Worm (Caenorhabditis elegans) whole organism, late embryonic: ENCODE measurements around the gene nhr-267.

Source experiments
- K02D7.2 ChIP-seq: sonication (generic microtip); optimal IDR thresholded peaks from 2 replicates; lab custom pipeline; 2017; ENCODE audit warnings: mild to moderate bottlenecking, missing genetic modification characterization, missing compliant biosample characterization
- Y22D7AL.16 ChIP-seq: sonication (generic microtip); optimal IDR thresholded peaks from 2 replicates; lab custom pipeline; 2016; ENCODE audit warnings: missing genetic modification characterization, missing compliant biosample characterization
- ceh-30 ChIP-seq: fragments of 150-350 bp; optimal IDR thresholded peaks from 2 replicates; lab custom pipeline; 2014; ENCODE audit warnings: missing biosample characterization, missing genetic modification characterization
- ceh-6 ChIP-seq: fragments of 200-800 bp; sonication (Bioruptor generic); optimal IDR thresholded peaks from 2 replicates; lab custom pipeline; 2018; ENCODE audit warnings: mild to moderate bottlenecking, missing genetic modification characterization, missing compliant biosample characterization
- dve-1 ChIP-seq: sonication (generic microtip); optimal IDR thresholded peaks from 2 replicates; lab custom pipeline; 2017; ENCODE audit warnings: antibody characterized with exemption, mild to moderate bottlenecking, missing genetic modification characterization, missing compliant biosample characterization
- eyg-1 ChIP-seq: sonication (generic microtip); optimal IDR thresholded peaks from 2 replicates; lab custom pipeline; 2016; ENCODE audit warnings: missing genotype, missing genetic modification characterization, missing compliant biosample characterization
- fkh-10 ChIP-seq: fragments of 150-350 bp; optimal IDR thresholded peaks from 2 replicates; lab custom pipeline; 2014; ENCODE audit warnings: missing biosample characterization, missing genetic modification reagents, missing genetic modification characterization
- nfya-1 ChIP-seq: sonication (generic microtip); optimal IDR thresholded peaks from 2 replicates; lab custom pipeline; 2017; ENCODE audit warnings: missing genetic modification characterization, mild to moderate bottlenecking, missing compliant biosample characterization, antibody characterized with exemption, moderate library complexity
- nhr-11 ChIP-seq: fragments of 150-350 bp; optimal IDR thresholded peaks from 2 replicates; lab custom pipeline; 2014; ENCODE audit warnings: missing biosample characterization, missing genetic modification characterization
- pag-3 ChIP-seq: sonication (generic microtip); optimal IDR thresholded peaks from 2 replicates; lab custom pipeline; 2016; ENCODE audit warnings: missing compliant biosample characterization, missing genetic modification characterization, borderline replicate concordance
- pros-1 ChIP-seq: fragments of 150-350 bp; optimal IDR thresholded peaks from 2 replicates; lab custom pipeline; 2014; ENCODE audit warnings: missing biosample characterization, missing genetic modification reagents, missing genetic modification characterization
- rnt-1 ChIP-seq: sonication (generic microtip); optimal IDR thresholded peaks from 2 replicates; lab custom pipeline; 2016; ENCODE audit warnings: missing genetic modification characterization, missing compliant biosample characterization
- tbx-2 ChIP-seq: sonication (generic microtip); optimal IDR thresholded peaks from 2 replicates; lab custom pipeline; 2016; ENCODE audit warnings: missing genetic modification characterization, missing compliant biosample characterization

DNA sequence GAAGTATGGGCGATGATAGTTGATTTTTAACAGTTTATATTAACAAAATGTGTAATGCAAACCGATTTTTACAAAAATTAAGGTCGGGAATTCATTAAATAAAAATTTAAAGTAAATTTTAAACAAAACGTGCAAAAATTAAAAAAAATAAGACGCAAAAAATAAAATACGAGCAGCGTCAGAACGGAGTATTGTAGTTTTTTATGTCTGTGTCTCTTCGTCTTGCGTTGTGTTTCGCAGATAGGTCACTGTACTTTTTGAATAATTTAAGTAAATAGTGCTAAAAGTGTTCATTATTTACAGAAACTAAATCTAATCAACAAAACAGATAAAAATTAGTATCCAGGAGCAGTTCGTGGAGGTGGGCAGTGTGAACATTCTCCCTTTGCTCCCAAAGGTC lies 25.9 kb downstream of the nhr-267 start:
- TF ChIP-seq tbx-2 (tag; lab: Kevin White, UChicago) (no peak), fkh-10 (GFP tag; lab: Kevin White, UChicago) (no peak), K02D7.2 (no peak), nhr-11 (no peak), Y22D7AL.16 (tag; lab: Kevin White, UChicago) (no peak), ceh-30 (tag; lab: Kevin White, UChicago) (no peak), ceh-6 (GFP tag; lab: Kevin White, UChicago) (no peak), dve-1 (no peak), pros-1 (tag; lab: Kevin White, UChicago) (no peak), pag-3 (tag; lab: Kevin White, UChicago) (no peak), rnt-1 (tag; lab: Kevin White, UChicago) (no peak), eyg-1 (tag; lab: Kevin White, UChicago) (no peak), nfya-1 (tag; lab: Kevin White, UChicago) (no peak)
